Worm (Caenorhabditis elegans): ENCODE data around the gene nspc-4.

ce11 chrX:8569159-8569558 is 31.0 kb upstream of the nspc-4 start:
- TF ChIP-seq hmg-4 (GFP tag; optimal IDR thresholded peaks at IDR 0.05) (peak; percentile 67), tbx-11 (GFP tag; IDR thresholded peaks at IDR 0.05) (no peak)
